Fruit fly (Drosophila melanogaster) whole organism, embryonic: ENCODE measurements around the gene UBL3.

Source experiments
- Adf1 ChIP-seq: fragments of 200-800 bp; sonication (Bioruptor generic); IDR thresholded peaks from 2 replicates; pipeline ENCODE4 v1.3.6; 2022; ENCODE audit warnings: missing biosample characterization, missing genetic modification characterization
- B-H2 ChIP-seq: fragments of 200-800 bp; sonication (Bioruptor generic); optimal IDR thresholded peaks from 2 replicates; lab custom pipeline; 2018; ENCODE audit warnings: missing biosample characterization, mild to moderate bottlenecking, missing genetic modification characterization
- Bgb ChIP-seq: fragments of 200-800 bp; sonication (Bioruptor generic); IDR thresholded peaks from 2 replicates; pipeline ENCODE4 v1.3.6; 2022; ENCODE audit warnings: missing biosample characterization, missing genetic modification characterization; ENCODE audit not compliant: partially characterized antibody
- Bteb2 ChIP-seq: fragments of 200-800 bp; sonication (Bioruptor generic); optimal IDR thresholded peaks from 2 replicates; lab custom pipeline; 2016; ENCODE audit warnings: missing biosample characterization, missing genetic modification characterization
- CG10321 ChIP-seq: fragments of 200-800 bp; sonication (Bioruptor generic); IDR thresholded peaks from 2 replicates; pipeline ENCODE4 v1.3.6; 2022; ENCODE audit warnings: missing biosample characterization, missing genetic modification characterization
- CG10431 ChIP-seq: fragments of 200-800 bp; sonication (Bioruptor generic); optimal IDR thresholded peaks from 3 replicates; lab custom pipeline; 2018; ENCODE audit warnings: missing biosample characterization, mild to moderate bottlenecking, missing genetic modification characterization
- CG10654 ChIP-seq: fragments of 200-800 bp; sonication (Bioruptor generic); optimal IDR thresholded peaks from 2 replicates; lab custom pipeline; 2016; ENCODE audit warnings: missing biosample characterization, missing genetic modification characterization
- CG13123 ChIP-seq: fragments of 200-800 bp; sonication (Bioruptor generic); optimal IDR thresholded peaks from 2 replicates; lab custom pipeline; 2016; ENCODE audit warnings: missing biosample characterization, missing genetic modification characterization
- CG14710 ChIP-seq: fragments of 200-800 bp; sonication (Bioruptor generic); optimal IDR thresholded peaks from 3 replicates; lab custom pipeline; 2019; ENCODE audit warnings: missing biosample characterization, mild to moderate bottlenecking, missing genetic modification characterization, moderate library complexity
- CG15479 ChIP-seq: fragments of 200-800 bp; sonication (Bioruptor generic); optimal IDR thresholded peaks from 3 replicates; lab custom pipeline; 2019; ENCODE audit warnings: missing biosample characterization, mild to moderate bottlenecking, missing genetic modification characterization, moderate library complexity
- CG17359 ChIP-seq: fragments of 200-800 bp; sonication (Bioruptor generic); optimal IDR thresholded peaks from 3 replicates; lab custom pipeline; 2018; ENCODE audit warnings: missing biosample characterization, mild to moderate bottlenecking, missing genetic modification characterization, moderate library complexity
- CG17385 ChIP-seq: fragments of 200-800 bp; sonication (Bioruptor generic); optimal IDR thresholded peaks from 3 replicates; lab custom pipeline; 2018; ENCODE audit warnings: missing biosample characterization, mild to moderate bottlenecking, missing genetic modification characterization
- CG17802 ChIP-seq: fragments of 200-800 bp; sonication (Bioruptor generic); optimal IDR thresholded peaks from 2 replicates; lab custom pipeline; 2018; ENCODE audit warnings: missing biosample characterization, mild to moderate bottlenecking, missing genetic modification characterization, moderate library complexity
- CG17829 ChIP-seq: fragments of 200-800 bp; optimal IDR thresholded peaks from 2 replicates; lab custom pipeline; 2019; ENCODE audit warnings: missing biosample characterization, mild to moderate bottlenecking, missing genetic modification characterization, moderate library complexity
- CG2116 ChIP-seq: fragments of 200-800 bp; sonication (Bioruptor generic); optimal IDR thresholded peaks from 3 replicates; lab custom pipeline; 2018; ENCODE audit warnings: missing biosample characterization, mild to moderate bottlenecking, missing genetic modification characterization
- CG2199 ChIP-seq: fragments of 200-800 bp; sonication (Bioruptor generic); IDR thresholded peaks from 3 replicates; pipeline ENCODE4 v1.3.6; 2022; ENCODE audit warnings: missing biosample characterization, missing genetic modification characterization
- CG32767 ChIP-seq: fragments of 200-800 bp; sonication (Bioruptor generic); IDR thresholded peaks from 2 replicates; pipeline ENCODE4 v1.3.6; 2022; ENCODE audit warnings: missing biosample characterization, missing genetic modification characterization
- CG33557 ChIP-seq: fragments of 200-800 bp; sonication (Bioruptor generic); optimal IDR thresholded peaks from 2 replicates; lab custom pipeline; 2019; ENCODE audit warnings: missing biosample characterization, mild to moderate bottlenecking, missing genetic modification characterization, moderate library complexity
- CG3995 ChIP-seq: fragments of 200-800 bp; sonication (Bioruptor generic); optimal IDR thresholded peaks from 3 replicates; lab custom pipeline; 2016; ENCODE audit warnings: missing biosample characterization, missing genetic modification characterization
- CG6765 ChIP-seq: fragments of 200-800 bp; sonication (Bioruptor generic); optimal IDR thresholded peaks from 3 replicates; lab custom pipeline; 2017; ENCODE audit warnings: missing biosample characterization, mild to moderate bottlenecking, missing genetic modification characterization
- CG6854 ChIP-seq: fragments of 200-800 bp; sonication (Bioruptor generic); optimal IDR thresholded peaks from 3 replicates; lab custom pipeline; 2017; ENCODE audit warnings: missing biosample characterization, mild to moderate bottlenecking, missing genetic modification characterization
- CG8924 ChIP-seq: fragments of 200-800 bp; optimal IDR thresholded peaks from 3 replicates; lab custom pipeline; 2019; ENCODE audit warnings: missing biosample characterization, mild to moderate bottlenecking, missing genetic modification characterization, moderate library complexity
- CTCF ChIP-seq: fragments of 200-800 bp; sonication (Bioruptor generic); optimal IDR thresholded peaks from 2 replicates; lab custom pipeline; 2017; ENCODE audit warnings: missing biosample characterization, mild to moderate bottlenecking, missing genetic modification characterization, moderate library complexity
- D ChIP-seq, 2 experiments: fragments of 200-800 bp in 1 of 2; fragments of >200 bp in 1 of 2; sonication (Bioruptor generic) in 1 of 2; optimal IDR thresholded peaks; 2 replicates in 1 of 2; 3 replicates in 1 of 2; lab custom pipeline; 2017; ENCODE audit warnings: mild to moderate bottlenecking in 1 of 2, missing biosample characterization in 1 of 2, missing genetic modification characterization in 1 of 2, missing genetic modification reagents in 1 of 2
- Dbx ChIP-seq: fragments of 200-800 bp; sonication (Bioruptor generic); IDR thresholded peaks from 3 replicates; pipeline ENCODE4 v1.3.6; 2022; ENCODE audit warnings: missing biosample characterization, missing genetic modification characterization
- Deaf1 ChIP-seq: fragments of 200-800 bp; optimal IDR thresholded peaks from 3 replicates; lab custom pipeline; 2019; ENCODE audit warnings: missing biosample characterization, mild to moderate bottlenecking, missing genetic modification characterization, moderate library complexity
- Dip3 ChIP-seq: fragments of 200-800 bp; sonication (Bioruptor generic); optimal IDR thresholded peaks from 3 replicates; lab custom pipeline; 2016; ENCODE audit warnings: missing biosample characterization, missing genetic modification characterization
- Dll ChIP-seq: fragments of 200-800 bp; sonication (Bioruptor generic); IDR thresholded peaks from 4 replicates; pipeline ENCODE4 v1.3.6; 2022; ENCODE audit warnings: missing biosample characterization, missing genetic modification characterization; ENCODE audit not compliant: partially characterized antibody
- Ets65A ChIP-seq: fragments of 200-800 bp; sonication (Bioruptor generic); peaks from one replicate; lab custom pipeline; 2016; ENCODE audit warnings: missing biosample characterization, missing genetic modification characterization
- Ets97D ChIP-seq: fragments of 200-800 bp; sonication (Bioruptor generic); optimal IDR thresholded peaks from 3 replicates; lab custom pipeline; 2016; ENCODE audit warnings: missing biosample characterization, missing genetic modification characterization
- Fer1 ChIP-seq: fragments of 200-800 bp; sonication (Bioruptor generic); optimal IDR thresholded peaks from 2 replicates; lab custom pipeline; 2017; ENCODE audit warnings: missing biosample characterization, mild to moderate bottlenecking, missing genetic modification characterization
- H15 ChIP-seq: fragments of 200-800 bp; sonication (Bioruptor generic); IDR thresholded peaks from 3 replicates; pipeline ENCODE4 v1.3.6; 2022; ENCODE audit warnings: missing biosample characterization, missing genetic modification characterization
- Hand ChIP-seq: fragments of 200-800 bp; sonication (Bioruptor generic); optimal IDR thresholded peaks from 2 replicates; lab custom pipeline; 2017; ENCODE audit warnings: mild to moderate bottlenecking, missing biosample characterization, missing genetic modification reagents, missing genetic modification characterization
- MBD-R2 ChIP-seq: fragments of 200-800 bp; sonication (Bioruptor generic); IDR thresholded peaks from 2 replicates; pipeline ENCODE4 v1.3.6; 2022; ENCODE audit warnings: missing biosample characterization, missing genetic modification characterization
- MESR4 ChIP-seq: fragments of 200-800 bp; sonication (Bioruptor generic); optimal IDR thresholded peaks from 2 replicates; lab custom pipeline; 2018; ENCODE audit warnings: missing biosample characterization, mild to moderate bottlenecking, missing genetic modification characterization, moderate library complexity
- Med ChIP-seq: fragments of 200-800 bp; sonication (Bioruptor generic); peaks from one replicate; lab custom pipeline; 2016; ENCODE audit warnings: missing biosample characterization, missing genetic modification characterization, mild to moderate bottlenecking, inconsistent platforms, moderate library complexity
- amos ChIP-seq: fragments of 200-800 bp; sonication (Bioruptor generic); IDR thresholded peaks from 2 replicates; pipeline ENCODE4 v1.3.6; 2022; ENCODE audit warnings: missing biosample characterization, missing genetic modification characterization; ENCODE audit not compliant: partially characterized antibody
- ase ChIP-seq: fragments of 200-800 bp; sonication (Bioruptor generic); IDR thresholded peaks from 3 replicates; pipeline ENCODE4 v1.3.6; 2022; ENCODE audit warnings: missing biosample characterization, missing genetic modification characterization
- dmrt11E ChIP-seq: fragments of 200-800 bp; sonication (Bioruptor generic); optimal IDR thresholded peaks from 3 replicates; lab custom pipeline; 2018; ENCODE audit warnings: missing biosample characterization, mild to moderate bottlenecking, missing genetic modification characterization, moderate library complexity
- hb ChIP-seq: fragments of 200-800 bp; sonication (Bioruptor generic); IDR thresholded peaks from 3 replicates; pipeline ENCODE4 v1.3.6; 2022; ENCODE audit warnings: missing biosample characterization, missing genetic modification characterization; ENCODE audit not compliant: partially characterized antibody
- inv ChIP-seq: fragments of 200-800 bp; sonication (Bioruptor generic); IDR thresholded peaks from 2 replicates; pipeline ENCODE4 v1.3.6; 2022; ENCODE audit warnings: missing biosample characterization, missing genetic modification characterization; ENCODE audit not compliant: partially characterized antibody
- lbe ChIP-seq: fragments of 200-800 bp; sonication (Bioruptor generic); optimal IDR thresholded peaks from 2 replicates; lab custom pipeline; 2016; ENCODE audit warnings: missing biosample characterization, mild to moderate bottlenecking, missing genetic modification characterization
- nom ChIP-seq: fragments of 200-800 bp; sonication (Bioruptor generic); optimal IDR thresholded peaks from 2 replicates; lab custom pipeline; 2017; ENCODE audit warnings: missing biosample characterization, missing genetic modification characterization, mild to moderate bottlenecking, moderate library complexity, missing genetic modification reagents
- pzg ChIP-seq: fragments of 200-800 bp; sonication (Bioruptor generic); optimal IDR thresholded peaks from 3 replicates; lab custom pipeline; 2018; ENCODE audit warnings: missing biosample characterization, mild to moderate bottlenecking, missing genetic modification characterization, moderate library complexity
- sens ChIP-seq: fragments of 200-800 bp; sonication (Bioruptor generic); peaks from one replicate; lab custom pipeline; 2016; ENCODE audit warnings: missing biosample characterization, missing genetic modification characterization
- slbo ChIP-seq: fragments of 200-800 bp; sonication (Bioruptor generic); IDR thresholded peaks from 2 replicates; pipeline ENCODE4 v1.3.6; 2022; ENCODE audit warnings: missing biosample characterization, missing genetic modification characterization
- sob ChIP-seq: fragments of 200-800 bp; sonication (Bioruptor generic); IDR thresholded peaks from 2 replicates; pipeline ENCODE4 v1.3.6; 2022; ENCODE audit warnings: missing biosample characterization, missing genetic modification characterization
- trem ChIP-seq: fragments of 200-800 bp; optimal IDR thresholded peaks from 3 replicates; lab custom pipeline; 2019; ENCODE audit warnings: missing biosample characterization, mild to moderate bottlenecking, missing genetic modification characterization, moderate library complexity

The UBL3 gene

DNA sequence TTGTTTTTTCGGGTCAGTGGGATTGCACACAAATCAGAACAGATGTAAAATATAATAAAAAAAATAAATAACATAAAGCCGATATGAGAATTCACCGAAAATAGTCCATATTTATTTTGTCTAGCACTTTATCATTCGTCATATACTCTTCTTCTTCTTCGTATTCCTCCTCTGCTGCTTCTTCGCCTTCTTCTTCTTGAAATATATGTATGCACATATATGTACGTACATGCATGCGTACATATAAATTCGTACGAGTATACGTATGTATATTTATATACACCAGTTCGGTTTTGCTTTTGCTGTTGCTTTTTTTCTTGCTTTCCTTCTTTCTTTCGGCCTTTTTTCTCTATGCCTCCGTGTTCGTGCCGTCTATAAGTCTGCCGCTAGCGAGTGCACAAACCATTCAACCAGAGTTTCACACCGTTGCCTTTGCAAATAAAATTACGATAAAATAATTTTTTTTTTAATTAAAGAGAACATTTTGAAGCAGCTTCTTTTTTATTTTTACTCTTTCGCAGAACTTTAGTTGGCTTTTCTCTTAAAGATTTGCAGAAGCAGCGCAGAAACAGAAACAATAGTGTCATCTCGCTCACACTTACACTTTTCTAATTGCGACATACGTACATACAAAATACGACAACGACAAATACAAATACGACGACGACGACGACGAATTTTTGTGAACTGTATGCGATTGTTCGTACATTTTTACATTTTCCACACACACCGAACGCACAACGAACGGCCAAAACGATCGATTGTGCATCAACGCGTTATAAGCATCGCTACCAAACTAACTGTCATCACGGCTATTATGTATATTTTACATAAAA is 33.7 kb upstream of the UBL3 start:
- TF ChIP-seq Adf1 (GFP tag; lab: Robert Waterston, UW) (peak; percentile 16; the same call in 1 of the 2 replicates), sens (GFP tag; lab: Kevin White, UChicago) (peak; percentile 46), CG17359 (tag; lab: Kevin White, UChicago) (peak; percentile 86), MESR4 (GFP tag; lab: Kevin White, UChicago) (peak; percentile 81), lbe (GFP tag; lab: Kevin White, UChicago) (peak; percentile 47), CG13123 (GFP tag; lab: Kevin White, UChicago) (no peak), slbo (GFP tag; lab: Robert Waterston, UW) (no peak), B-H2 (GFP tag; lab: Kevin White, UChicago) (peak; percentile 32), H15 (GFP tag; lab: Robert Waterston, UW) (no peak), Deaf1 (tag; lab: Kevin White, UChicago) (peak; percentile 88), Bgb (peak; percentile 58), CG2116 (peak; percentile 22), Dbx (GFP tag; lab: Robert Waterston, UW) (no peak), CG17829 (tag; lab: Kevin White, UChicago) (peak; percentile 2), pzg (GFP tag; lab: Kevin White, UChicago) (peak; percentile 29), Dip3 (no peak), trem (peak; percentile 48), CG17385 (GFP tag; lab: Kevin White, UChicago) (peak; percentile 99), CG6854 (peak; percentile 7), CG2199 (0 out of 3 replicates have a peak, but pooled peaks have one; percentile 62), Bteb2 (GFP tag; lab: Kevin White, UChicago) (no peak), CG17802 (tag; lab: Kevin White, UChicago) (no peak), CG10321 (GFP tag; lab: Robert Waterston, UW) (peak; percentile 93), CG8924 (tag; lab: Kevin White, UChicago) (peak; percentile 13), amos (GFP tag; lab: Robert Waterston, UW) (peak; percentile 58; the same call in 1 of the 2 replicates), sob (peak; percentile 51; the same call in 1 of the 2 replicates), CG10431 (GFP tag; lab: Kevin White, UChicago) (peak; percentile 23), nom (peak; percentile 98), Dll (GFP tag; lab: Robert Waterston, UW) (peak; percentile 36; the same call in 1 of the 4 replicates), CG6765 (GFP tag; lab: Kevin White, UChicago) (no peak), dmrt11E (no peak), Ets97D (GFP tag; lab: Kevin White, UChicago) (peak; percentile 6), Med (GFP tag; lab: Kevin White, UChicago) (peak; percentile 76), hb (no peak), Ets65A (GFP tag; lab: Kevin White, UChicago) (peak; percentile 82), CG10654 (GFP tag; lab: Kevin White, UChicago) (no peak), Hand (GFP tag; lab: Kevin White, UChicago) (peak; percentile 22), Fer1 (GFP tag; lab: Kevin White, UChicago) (peak; percentile 36), CG33557 (peak; percentile 30), CG14710 (tag; lab: Kevin White, UChicago) (peak; percentile 17), CTCF (GFP tag; lab: Kevin White, UChicago) (peak; percentile 55), inv (GFP tag; lab: Robert Waterston, UW) (no peak), CG15479 (GFP tag; lab: Kevin White, UChicago) (peak; percentile 77), D (optimal IDR thresholded peaks at IDR 0.05; lab: Kevin White, UChicago) (no peak), D (GFP tag; optimal IDR thresholded peaks at IDR 0.05; lab: Kevin White, UChicago) (no peak), CG32767 (GFP tag; lab: Robert Waterston, UW) (peak; percentile 48; the same call in 1 of the 2 replicates), CG3995 (GFP tag; lab: Kevin White, UChicago) (no peak), MBD-R2 (GFP tag; lab: Robert Waterston, UW) (peak; percentile 17; the same call in 1 of the 2 replicates), ase (no peak)
